Worm (Caenorhabditis elegans) whole organism, mixed stage, embryonic: ENCODE data around the gene T11B7.2.

Source experiments
- M03D4.4 ChIP-seq: sonication (generic microtip); optimal IDR thresholded peaks from 2 replicates; lab custom pipeline; 2017; ENCODE audit warnings: mild to moderate bottlenecking, missing genetic modification characterization, missing compliant biosample characterization
- bed-3 ChIP-seq: fragments of 200-800 bp; sonication (Bioruptor generic); optimal IDR thresholded peaks from 3 replicates; lab custom pipeline; 2018; ENCODE audit warnings: mild to moderate bottlenecking, missing genetic modification characterization, moderate library complexity, missing compliant biosample characterization
- ceh-39 ChIP-seq: fragments of 150-350 bp; optimal IDR thresholded peaks from 2 replicates; lab custom pipeline; 2014; ENCODE audit warnings: missing biosample characterization, missing genetic modification characterization
- ceh-43 ChIP-seq: fragments of 200-800 bp; sonication (Bioruptor generic); optimal IDR thresholded peaks from 2 replicates; lab custom pipeline; 2018; ENCODE audit warnings: mild to moderate bottlenecking, missing genetic modification characterization, moderate library complexity, missing compliant biosample characterization
- ceh-83 ChIP-seq: fragments of 200-800 bp; sonication (Bioruptor generic); optimal IDR thresholded peaks from 2 replicates; lab custom pipeline; 2018; ENCODE audit warnings: mild to moderate bottlenecking, missing genetic modification characterization, missing compliant biosample characterization
- ces-1 ChIP-seq: fragments of 150-350 bp; optimal IDR thresholded peaks from 2 replicates; lab custom pipeline; 2014; ENCODE audit warnings: missing biosample characterization, missing genetic modification reagents, missing genetic modification characterization
- cnd-1 ChIP-seq: fragments of 200-800 bp; sonication (Bioruptor generic); optimal IDR thresholded peaks from 2 replicates; lab custom pipeline; 2018; ENCODE audit warnings: mild to moderate bottlenecking, missing genetic modification characterization, missing compliant biosample characterization
- drap-1 ChIP-seq: fragments of 200-800 bp; sonication (Bioruptor generic); optimal IDR thresholded peaks from 3 replicates; lab custom pipeline; 2018; ENCODE audit warnings: mild to moderate bottlenecking, missing genetic modification characterization, missing compliant biosample characterization
- elt-1 ChIP-seq: sonication (generic microtip); optimal IDR thresholded peaks from 2 replicates; lab custom pipeline; 2017; ENCODE audit warnings: missing genetic modification characterization, mild to moderate bottlenecking, missing compliant biosample characterization, antibody characterized with exemption, moderate library complexity, borderline replicate concordance; ENCODE audit not compliant: insufficient read depth
- elt-3 ChIP-seq: fragments of 150-350 bp; optimal IDR thresholded peaks from 2 replicates; lab custom pipeline; 2014; ENCODE audit warnings: missing biosample characterization, missing genetic modification characterization
- flh-1 ChIP-seq: fragments of 200-800 bp; sonication (Bioruptor generic); optimal IDR thresholded peaks from 2 replicates; lab custom pipeline; 2018; ENCODE audit warnings: mild to moderate bottlenecking, missing genetic modification characterization, moderate library complexity, missing compliant biosample characterization
- ham-2 ChIP-seq: fragments of 200-800 bp; sonication (Bioruptor generic); optimal IDR thresholded peaks from 2 replicates; lab custom pipeline; 2018; ENCODE audit warnings: mild to moderate bottlenecking, missing genetic modification characterization, missing compliant biosample characterization
- lin-13 ChIP-seq: fragments of 150-350 bp; optimal IDR thresholded peaks from 2 replicates; lab custom pipeline; 2014; ENCODE audit warnings: missing biosample characterization, missing genetic modification characterization
- lin-32 ChIP-seq: fragments of 200-800 bp; sonication (Bioruptor generic); optimal IDR thresholded peaks from 2 replicates; lab custom pipeline; 2018; ENCODE audit warnings: mild to moderate bottlenecking, missing genetic modification characterization, missing compliant biosample characterization
- lsy-2 ChIP-seq: fragments of 150-350 bp; optimal IDR thresholded peaks from 2 replicates; lab custom pipeline; 2014; ENCODE audit warnings: missing biosample characterization, missing genetic modification characterization
- mep-1 ChIP-seq: fragments of 150-350 bp; optimal IDR thresholded peaks from 2 replicates; lab custom pipeline; 2017; ENCODE audit warnings: missing biosample characterization, missing genetic modification reagents, missing genetic modification characterization, inconsistent platforms
- mls-2 ChIP-seq: sonication (generic microtip); optimal IDR thresholded peaks from 2 replicates; lab custom pipeline; 2016; ENCODE audit warnings: mild to moderate bottlenecking, missing genetic modification characterization, moderate library complexity, missing compliant biosample characterization
- nhr-12 ChIP-seq: fragments of 150-350 bp; optimal IDR thresholded peaks from 2 replicates; lab custom pipeline; 2014; ENCODE audit warnings: missing biosample characterization, missing genetic modification characterization
- nhr-2 ChIP-seq: fragments of 150-350 bp; optimal IDR thresholded peaks from 2 replicates; lab custom pipeline; 2014; ENCODE audit warnings: missing biosample characterization, missing genetic modification characterization
- nhr-237 ChIP-seq: fragments of 150-350 bp; optimal IDR thresholded peaks from 2 replicates; lab custom pipeline; 2014; ENCODE audit warnings: missing biosample characterization, missing genetic modification characterization
- nhr-28 ChIP-seq: fragments of 150-350 bp; optimal IDR thresholded peaks from 2 replicates; lab custom pipeline; 2014; ENCODE audit warnings: missing biosample characterization, missing genetic modification characterization
- nhr-76 ChIP-seq: sonication (generic microtip); optimal IDR thresholded peaks from 2 replicates; lab custom pipeline; 2017; ENCODE audit warnings: missing biosample characterization, missing genetic modification characterization
- pha-4 ChIP-seq: fragments of 150-350 bp; optimal IDR thresholded peaks from 2 replicates; lab custom pipeline; 2018; ENCODE audit warnings: missing biosample characterization, missing genetic modification reagents, missing genetic modification characterization
- sem-2 ChIP-seq: fragments of 200-800 bp; sonication (Bioruptor generic); optimal IDR thresholded peaks from 2 replicates; lab custom pipeline; 2018; ENCODE audit warnings: mild to moderate bottlenecking, missing genetic modification characterization, missing compliant biosample characterization
- snpc-4 ChIP-seq: fragments of 150-350 bp; optimal IDR thresholded peaks from 2 replicates; lab custom pipeline; 2014; ENCODE audit warnings: missing biosample characterization, missing genetic modification characterization
- sptf-1 ChIP-seq: sonication (generic microtip); optimal IDR thresholded peaks from 2 replicates; lab custom pipeline; 2017; ENCODE audit warnings: mild to moderate bottlenecking, missing genetic modification characterization, moderate library complexity, missing compliant biosample characterization
- tbx-8 ChIP-seq: fragments of 200-800 bp; sonication (Bioruptor generic); optimal IDR thresholded peaks from 2 replicates; lab custom pipeline; 2018; ENCODE audit warnings: mild to moderate bottlenecking, missing genetic modification characterization, moderate library complexity, missing compliant biosample characterization
- unc-120 ChIP-seq: sonication (generic microtip); optimal IDR thresholded peaks from 2 replicates; lab custom pipeline; 2017; ENCODE audit warnings: missing genetic modification characterization, missing compliant biosample characterization; ENCODE audit not compliant: poor library complexity, severe bottlenecking
- unc-39 ChIP-seq: fragments of 150-350 bp; optimal IDR thresholded peaks from 2 replicates; lab custom pipeline; 2014; ENCODE audit warnings: missing biosample characterization, missing genetic modification characterization
- unc-62 ChIP-seq: fragments of 150-350 bp; optimal IDR thresholded peaks from 2 replicates; lab custom pipeline; 2014; ENCODE audit warnings: missing biosample characterization, missing genetic modification reagents, missing genetic modification characterization
- zip-8 ChIP-seq: fragments of 150-350 bp; optimal IDR thresholded peaks from 2 replicates; lab custom pipeline; 2014; ENCODE audit warnings: missing biosample characterization, missing genetic modification characterization
- ztf-11 ChIP-seq: fragments of 150-350 bp; optimal IDR thresholded peaks from 2 replicates; lab custom pipeline; 2014; ENCODE audit warnings: missing biosample characterization, missing genetic modification characterization

Gene T11B7.2

ce11 chrIV:8886228-8886627 lies 41.9 kb upstream of the T11B7.2 start, which contains the start of gene C09G9.5:
Gene C09G9.5, plus strand, starts transcription at chrIV:8886528.
- no peak for TF ChIP-seq elt-1 (tag; lab: Kevin White, UChicago)
- TF ChIP-seq sptf-1 (tag; lab: Kevin White, UChicago): no peak
- no peak for TF ChIP-seq ceh-39 (tag; lab: Kevin White, UChicago)
- no peak for TF ChIP-seq drap-1 (GFP tag; lab: Kevin White, UChicago)
- no peak for TF ChIP-seq unc-62 (GFP tag; lab: Kevin White, UChicago)
- TF ChIP-seq ztf-11 (tag; lab: Kevin White, UChicago): no peak
- TF ChIP-seq lin-13 (tag; lab: Kevin White, UChicago): no peak
- no peak for TF ChIP-seq zip-8 (tag; lab: Kevin White, UChicago)
- TF ChIP-seq snpc-4 (tag; lab: Kevin White, UChicago): no peak
- TF ChIP-seq elt-3 (tag; lab: Kevin White, UChicago): no peak
- no peak for TF ChIP-seq pha-4 (tag; lab: Kevin White, UChicago)
- TF ChIP-seq ces-1: no peak
- TF ChIP-seq ceh-43 (GFP tag; lab: Kevin White, UChicago): no peak
- TF ChIP-seq bed-3 (GFP tag; lab: Kevin White, UChicago): no peak
- no peak for TF ChIP-seq mep-1 (tag; lab: Kevin White, UChicago)
- TF ChIP-seq ham-2 (GFP tag; lab: Kevin White, UChicago): no peak
- TF ChIP-seq nhr-12: no peak

- TF ChIP-seq unc-120 (tag; lab: Kevin White, UChicago) (no peak), mep-1 (tag; lab: Kevin White, UChicago) (no peak), flh-1 (no peak), unc-39 (no peak), lin-13 (tag; lab: Kevin White, UChicago) (no peak), nhr-2 (tag; lab: Kevin White, UChicago) (no peak), ham-2 (GFP tag; lab: Kevin White, UChicago) (no peak), tbx-8 (no peak), nhr-12 (no peak), pha-4 (tag; lab: Kevin White, UChicago) (no peak), unc-62 (GFP tag; lab: Kevin White, UChicago) (no peak), bed-3 (GFP tag; lab: Kevin White, UChicago) (no peak), ceh-83 (GFP tag; lab: Kevin White, UChicago) (no peak), ceh-43 (GFP tag; lab: Kevin White, UChicago) (no peak), lin-32 (GFP tag; lab: Kevin White, UChicago) (no peak), elt-3 (tag; lab: Kevin White, UChicago) (no peak), nhr-28 (tag; lab: Kevin White, UChicago) (no peak), nhr-76 (no peak), lsy-2 (tag; lab: Kevin White, UChicago) (no peak), cnd-1 (tag; lab: Kevin White, UChicago) (no peak)
Measured at ce11 chrIV:8881181-8881580, 36.8 kb upstream of the T11B7.2 start, which contains the start of gene C09G9.8. Gene C09G9.8, plus strand, starts transcription at chrIV:8881481.

- TF ChIP-seq lin-32 (GFP tag; lab: Kevin White, UChicago) (no peak), sem-2 (GFP tag; lab: Kevin White, UChicago) (no peak), mls-2 (tag; lab: Kevin White, UChicago) (no peak)
Measured at ce11 chrIV:8879810-8880209, 35.5 kb upstream of the T11B7.2 start, which contains the start of gene npax-4. Gene npax-4, minus strand, starts transcription at chrIV:8879910.

- no peak for TF ChIP-seq elt-1 (tag; lab: Kevin White, UChicago)
- no peak for TF ChIP-seq sptf-1 (tag; lab: Kevin White, UChicago)
- no peak for TF ChIP-seq nhr-28 (tag; lab: Kevin White, UChicago)
- TF ChIP-seq bed-3 (GFP tag; lab: Kevin White, UChicago): no peak
- no peak for TF ChIP-seq ces-1
- no peak for TF ChIP-seq lsy-2 (tag; lab: Kevin White, UChicago)
- no peak for TF ChIP-seq lin-13 (tag; lab: Kevin White, UChicago)
- TF ChIP-seq nhr-237: no peak
- TF ChIP-seq unc-120 (tag; lab: Kevin White, UChicago): no peak
- TF ChIP-seq snpc-4 (tag; lab: Kevin White, UChicago): no peak
- no peak for TF ChIP-seq tbx-8
- TF ChIP-seq unc-62 (GFP tag; lab: Kevin White, UChicago): no peak
- TF ChIP-seq M03D4.4 (tag; lab: Kevin White, UChicago): no peak
Measured at ce11 chrIV:8873847-8874246, 29.5 kb upstream of the T11B7.2 start, which contains the start of gene hdl-2. Gene hdl-2, plus strand, starts transcription at chrIV:8874147.
